Worm (Caenorhabditis elegans) whole organism, young adult: ENCODE results near the gene K08B5.1.

ENCODE experiments used
- B0261.1 ChIP-seq: sonication (generic microtip); optimal IDR thresholded peaks from 2 replicates; lab custom pipeline; 2016; ENCODE audit warnings: mild to moderate bottlenecking, missing genetic modification characterization, moderate library complexity, missing compliant biosample characterization
- F22D6.2 ChIP-seq: sonication (generic microtip); optimal IDR thresholded peaks from 2 replicates; lab custom pipeline; 2016; ENCODE audit warnings: mild to moderate bottlenecking, missing genetic modification characterization, missing compliant biosample characterization
- F23B12.7 ChIP-seq: sonication (generic microtip); optimal IDR thresholded peaks from 2 replicates; lab custom pipeline; 2017; ENCODE audit warnings: missing genetic modification characterization, mild to moderate bottlenecking, missing compliant biosample characterization, antibody characterized with exemption, moderate library complexity; ENCODE audit not compliant: insufficient read depth
- F37B4.10 ChIP-seq: fragments of 200-800 bp; sonication (Bioruptor generic); IDR thresholded peaks from 2 replicates; pipeline ENCODE4 v1.3.6; 2022; ENCODE audit warnings: missing genetic modification characterization, missing compliant biosample characterization
- F49E8.2 ChIP-seq: sonication (generic microtip); optimal IDR thresholded peaks from 3 replicates; lab custom pipeline; 2017; ENCODE audit warnings: missing genetic modification characterization, mild to moderate bottlenecking, missing compliant biosample characterization, antibody characterized with exemption, moderate library complexity; ENCODE audit not compliant: insufficient read depth
- K11D2.4 ChIP-seq: fragments of 200-800 bp; sonication (Bioruptor generic); IDR thresholded peaks from 2 replicates; pipeline ENCODE4 v1.3.6; 2022; ENCODE audit warnings: missing genetic modification reagents, missing genetic modification characterization, missing compliant biosample characterization
- K12H6.12 ChIP-seq: fragments of 200-800 bp; sonication (Bioruptor generic); optimal IDR thresholded peaks from 2 replicates; lab custom pipeline; 2018; ENCODE audit warnings: mild to moderate bottlenecking, missing genetic modification characterization, missing compliant biosample characterization
- Y53F4B.3 ChIP-seq: fragments of 200-800 bp; sonication (Bioruptor generic); IDR thresholded peaks from 2 replicates; pipeline ENCODE4 v1.3.6; 2022; ENCODE audit warnings: missing genetic modification reagents, missing genetic modification characterization, missing compliant biosample characterization
- Y53G8AR.9 ChIP-seq: fragments of 200-800 bp; sonication (Bioruptor generic); conservative IDR thresholded peaks from 2 replicates; pipeline ENCODE4 v1.3.6; 2022; ENCODE audit warnings: missing genetic modification reagents, missing genetic modification characterization, missing compliant biosample characterization
- Y56A3A.18 ChIP-seq: fragments of 200-800 bp; sonication (Bioruptor generic); IDR thresholded peaks from 2 replicates; pipeline ENCODE4 v1.3.6; 2022; ENCODE audit warnings: missing genetic modification reagents, missing genetic modification characterization, missing compliant biosample characterization
- ZK185.1 ChIP-seq: sonication (generic microtip); optimal IDR thresholded peaks from 2 replicates; lab custom pipeline; 2016; ENCODE audit warnings: mild to moderate bottlenecking, missing genetic modification characterization, missing compliant biosample characterization; ENCODE audit not compliant: poor library complexity, severe bottlenecking
- akir-1 ChIP-seq: fragments of 200-800 bp; sonication (Bioruptor generic); optimal IDR thresholded peaks from 2 replicates; lab custom pipeline; 2018; ENCODE audit warnings: mild to moderate bottlenecking, missing genetic modification characterization, moderate library complexity, missing compliant biosample characterization
- atf-7 ChIP-seq: sonication (generic microtip); optimal IDR thresholded peaks from 2 replicates; lab custom pipeline; 2017; ENCODE audit warnings: mild to moderate bottlenecking, missing genetic modification characterization, missing compliant biosample characterization
- attf-3 ChIP-seq: fragments of 200-800 bp; sonication (Bioruptor generic); conservative IDR thresholded peaks from 2 replicates; pipeline ENCODE4 v1.3.6; 2022; ENCODE audit warnings: missing genetic modification reagents, missing genetic modification characterization, missing compliant biosample characterization
- attf-5 ChIP-seq: fragments of 200-800 bp; sonication (Bioruptor generic); optimal IDR thresholded peaks from 2 replicates; lab custom pipeline; 2018; ENCODE audit warnings: mild to moderate bottlenecking, missing genetic modification characterization, missing compliant biosample characterization
- ccch-3 ChIP-seq: fragments of 200-800 bp; sonication (Bioruptor generic); optimal IDR thresholded peaks from 2 replicates; lab custom pipeline; 2018; ENCODE audit warnings: mild to moderate bottlenecking, missing genetic modification characterization, missing compliant biosample characterization
- ceh-40 ChIP-seq: fragments of 200-800 bp; sonication (Bioruptor generic); IDR thresholded peaks from 2 replicates; pipeline ENCODE4 v1.3.6; 2022; ENCODE audit warnings: missing genetic modification characterization, missing compliant biosample characterization
- die-1 ChIP-seq: sonication (generic microtip); optimal IDR thresholded peaks from 2 replicates; lab custom pipeline; 2016; ENCODE audit warnings: missing genotype, mild to moderate bottlenecking, missing genetic modification characterization, missing compliant biosample characterization
- dpff-1 ChIP-seq: sonication (generic microtip); optimal IDR thresholded peaks from 2 replicates; lab custom pipeline; 2017; ENCODE audit warnings: mild to moderate bottlenecking, missing genetic modification characterization, missing compliant biosample characterization
- egl-18 ChIP-seq: fragments of 200-800 bp; sonication (Bioruptor generic); IDR thresholded peaks from 2 replicates; pipeline ENCODE4 v1.3.6; 2022; ENCODE audit warnings: missing genetic modification reagents, missing genetic modification characterization, missing compliant biosample characterization
- ets-4 ChIP-seq: fragments of 200-800 bp; sonication (Bioruptor generic); optimal IDR thresholded peaks from 2 replicates; lab custom pipeline; 2018; ENCODE audit warnings: mild to moderate bottlenecking, missing genetic modification characterization, missing compliant biosample characterization
- hlh-12 ChIP-seq: sonication (generic microtip); optimal IDR thresholded peaks from 2 replicates; lab custom pipeline; 2016; ENCODE audit warnings: missing genetic modification characterization, missing compliant biosample characterization
- hmg-1.2 ChIP-seq: fragments of 200-800 bp; sonication (Bioruptor generic); IDR thresholded peaks from 2 replicates; pipeline ENCODE4 v1.3.6; 2022; ENCODE audit warnings: missing genetic modification reagents, missing genetic modification characterization, missing compliant biosample characterization
- hmg-20 ChIP-seq: fragments of 200-800 bp; sonication (Bioruptor generic); IDR thresholded peaks from 2 replicates; pipeline ENCODE4 v1.3.6; 2022; ENCODE audit warnings: missing genetic modification reagents, missing genetic modification characterization, missing compliant biosample characterization
- hrde-1 ChIP-seq: sonication (generic microtip); optimal IDR thresholded peaks from 2 replicates; lab custom pipeline; 2016; ENCODE audit warnings: missing genetic modification characterization, mild to moderate bottlenecking, missing compliant biosample characterization, moderate library complexity, missing genotype, missing genetic modification reagents, borderline replicate concordance
- lag-1 ChIP-seq: fragments of 200-800 bp; sonication (Bioruptor generic); IDR thresholded peaks from 2 replicates; pipeline ENCODE4 v1.3.6; 2022; ENCODE audit warnings: missing genetic modification reagents, missing genetic modification characterization, missing compliant biosample characterization
- let-607 ChIP-seq, 2 experiments: fragments of 200-800 bp in 1 of 2; sonication (Bioruptor generic) in 1 of 2; sonication (generic microtip) in 1 of 2; optimal IDR thresholded peaks; 2 replicates each; lab custom pipeline; 2016 to 2018; ENCODE audit warnings: mild to moderate bottlenecking in 2 of 2, missing compliant biosample characterization in 2 of 2, missing genetic modification characterization in 2 of 2, moderate library complexity in 2 of 2, missing genotype in 1 of 2
- lin-35 ChIP-seq, 3 experiments: fragments of 150-350 bp in 2 of 3; sonication (generic microtip) in 1 of 3; optimal IDR thresholded peaks; 2 replicates each; lab custom pipeline; 2014 to 2018; ENCODE audit warnings: missing biosample characterization in 3 of 3, missing genetic modification characterization in 3 of 3, missing genetic modification reagents in 3 of 3
- lir-1 ChIP-seq: fragments of 200-800 bp; sonication (Bioruptor generic); conservative IDR thresholded peaks from 2 replicates; pipeline ENCODE4 v1.3.6; 2022; ENCODE audit warnings: missing genetic modification reagents, missing genetic modification characterization, missing compliant biosample characterization
- madf-10 ChIP-seq: sonication (generic microtip); optimal IDR thresholded peaks from 2 replicates; lab custom pipeline; 2016; ENCODE audit warnings: mild to moderate bottlenecking, missing genetic modification characterization, missing compliant biosample characterization
- mxl-1 ChIP-seq: sonication (generic microtip); optimal IDR thresholded peaks from 2 replicates; lab custom pipeline; 2016; ENCODE audit warnings: missing genetic modification characterization, missing compliant biosample characterization
- nfyb-1 ChIP-seq: fragments of 200-800 bp; sonication (Bioruptor generic); IDR thresholded peaks from 2 replicates; pipeline ENCODE4 v1.3.6; 2022; ENCODE audit warnings: missing genetic modification reagents, missing genetic modification characterization, missing compliant biosample characterization
- nhr-27 ChIP-seq: fragments of 200-800 bp; sonication (Bioruptor generic); optimal IDR thresholded peaks from 2 replicates; lab custom pipeline; 2018; ENCODE audit warnings: mild to moderate bottlenecking, missing genetic modification characterization, moderate library complexity, missing compliant biosample characterization
- pbrm-1 ChIP-seq: fragments of 200-800 bp; sonication (Bioruptor generic); IDR thresholded peaks from 2 replicates; pipeline ENCODE4 v1.3.6; 2022; ENCODE audit warnings: missing genetic modification reagents, missing genetic modification characterization, missing compliant biosample characterization
- pha-4 ChIP-seq: fragments of 150-350 bp; sonication (generic microtip); optimal IDR thresholded peaks from 2 replicates; lab custom pipeline; 2014; ENCODE audit warnings: missing biosample characterization, missing genetic modification reagents, missing genetic modification characterization
- rec-8 ChIP-seq, 2 experiments: sonication (generic microtip); optimal IDR thresholded peaks; 2 replicates each; lab custom pipeline; 2016; ENCODE audit warnings: mild to moderate bottlenecking in 2 of 2, missing genetic modification characterization in 2 of 2, missing genetic modification reagents in 2 of 2, missing genotype in 2 of 2, missing biosample characterization in 1 of 2, missing compliant biosample characterization in 1 of 2, moderate library complexity in 1 of 2
- repo-1 ChIP-seq: sonication (generic microtip); optimal IDR thresholded peaks from 2 replicates; lab custom pipeline; 2017; ENCODE audit warnings: mild to moderate bottlenecking, missing genetic modification characterization, missing compliant biosample characterization
- rpc-1 ChIP-seq, 2 experiments: fragments of 150-350 bp in 1 of 2; sonication (generic microtip) in 1 of 2; optimal IDR thresholded peaks; 2 replicates each; lab custom pipeline; 2014 to 2018; ENCODE audit warnings: missing biosample characterization in 1 of 2, missing genetic modification characterization in 1 of 2, missing genetic modification reagents in 1 of 2, missing genotype in 1 of 2
- snpc-4 ChIP-seq, 5 experiments: fragments of 150-350 bp in 1 of 5; sonication (generic microtip) in 4 of 5; optimal IDR thresholded peaks; 2 replicates each; lab custom pipeline; 2014 to 2018; ENCODE audit warnings: missing genetic modification characterization in 5 of 5, missing biosample characterization in 3 of 5, antibody characterized with exemption in 2 of 5, mild to moderate bottlenecking in 2 of 5, missing compliant biosample characterization in 2 of 5, missing genotype in 2 of 5, moderate library complexity in 2 of 5, missing genetic modification reagents in 1 of 5
- sptf-2 ChIP-seq: fragments of 200-800 bp; sonication (Bioruptor generic); optimal IDR thresholded peaks from 2 replicates; lab custom pipeline; 2018; ENCODE audit warnings: mild to moderate bottlenecking, missing genetic modification characterization, missing compliant biosample characterization
- tbp1 ChIP-seq: fragments of 200-800 bp; sonication (Bioruptor generic); optimal IDR thresholded peaks from 2 replicates; lab custom pipeline; 2018; ENCODE audit warnings: mild to moderate bottlenecking, missing genetic modification characterization, missing compliant biosample characterization
- unc-62 ChIP-seq: fragments of 150-350 bp; optimal IDR thresholded peaks from 2 replicates; lab custom pipeline; 2014; ENCODE audit warnings: missing biosample characterization, missing genetic modification reagents, missing genetic modification characterization
- xnd-1 ChIP-seq: sonication (generic microtip); optimal IDR thresholded peaks from 2 replicates; lab custom pipeline; 2016; ENCODE audit warnings: missing genotype, missing genetic modification reagents, missing genetic modification characterization, missing compliant biosample characterization
- zfh-2 ChIP-seq: fragments of 200-800 bp; sonication (Bioruptor generic); conservative IDR thresholded peaks from 2 replicates; pipeline ENCODE4 v1.3.6; 2022; ENCODE audit warnings: missing genetic modification reagents, missing genetic modification characterization, missing compliant biosample characterization
- ztf-18 ChIP-seq: sonication (generic microtip); optimal IDR thresholded peaks from 2 replicates; lab custom pipeline; 2016; ENCODE audit warnings: missing genotype, mild to moderate bottlenecking, missing genetic modification characterization, missing compliant biosample characterization

The K08B5.1 gene

DNA sequence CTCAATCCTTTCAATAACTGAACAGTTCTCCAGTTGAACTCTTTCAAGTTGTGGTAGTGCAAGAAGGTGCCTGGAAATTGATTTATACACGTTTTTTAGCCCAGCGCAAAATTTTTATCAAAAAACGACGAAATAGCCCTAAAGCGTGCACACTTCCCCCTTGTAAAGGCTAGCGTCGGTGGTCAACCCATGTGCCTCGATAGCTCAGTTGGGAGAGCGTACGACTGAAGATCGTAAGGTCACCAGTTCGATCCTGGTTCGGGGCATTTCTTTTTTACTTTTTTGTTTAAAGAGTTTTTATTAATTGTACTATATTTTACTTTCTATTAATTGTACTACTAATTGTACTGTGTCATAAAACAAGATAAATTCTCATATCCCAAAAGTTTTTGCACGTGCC, 6.9 kb upstream of the K08B5.1 start (continued):
- peak; percentile 14 for TF ChIP-seq die-1 (tag; lab: Kevin White, UChicago)
- peak; percentile 49 for TF ChIP-seq repo-1 (tag; lab: Kevin White, UChicago)
- no peak for TF ChIP-seq mxl-1 (tag; lab: Kevin White, UChicago)
- 0 out of 2 replicates have a peak, but pooled peaks have one; percentile 15 for TF ChIP-seq K11D2.4
- no peak for TF ChIP-seq egl-18 (GFP tag; lab: Robert Waterston, UW)
- TF ChIP-seq madf-10 (tag; lab: Kevin White, UChicago): peak; percentile 32
- peak; percentile 53; the same call in 1 of the 2 replicates for TF ChIP-seq Y53G8AR.9
- no peak for TF ChIP-seq ceh-40 (GFP tag; lab: Robert Waterston, UW)
- peak; percentile 67; the same call in 1 of the 2 replicates for TF ChIP-seq pbrm-1 (GFP tag; lab: Robert Waterston, UW)
- no peak for TF ChIP-seq lag-1 (GFP tag; lab: Robert Waterston, UW)
- TF ChIP-seq let-607 (tag; optimal IDR thresholded peaks at IDR 0.05; lab: Kevin White, UChicago): no peak
- TF ChIP-seq ztf-18 (tag; lab: Kevin White, UChicago): peak; percentile 25
- no peak for TF ChIP-seq attf-5 (GFP tag; lab: Kevin White, UChicago)
- no peak for TF ChIP-seq lin-35 (GFP tag; optimal IDR thresholded peaks at IDR 0.05; lab: Kevin White, UChicago)
- TF ChIP-seq nfyb-1 (GFP tag; lab: Robert Waterston, UW): 0 out of 2 replicates have a peak, but pooled peaks have one; percentile 68
- TF ChIP-seq hrde-1: no peak
- TF ChIP-seq dpff-1 (tag; lab: Kevin White, UChicago): no peak
- TF ChIP-seq rec-8 (tag; optimal IDR thresholded peaks at IDR 0.05; lab: Kevin White, UChicago): no peak
- no peak for TF ChIP-seq xnd-1 (tag; lab: Kevin White, UChicago)
- TF ChIP-seq ets-4 (GFP tag; lab: Kevin White, UChicago): no peak
- peak; percentile 42 for TF ChIP-seq snpc-4 (GFP tag; optimal IDR thresholded peaks at IDR 0.05; lab: Kevin White, UChicago)
- TF ChIP-seq snpc-4 (tag; optimal IDR thresholded peaks at IDR 0.05; lab: Kevin White, UChicago): peak in 2 of 4 experiments; percentile 40 to 74
- no peak for TF ChIP-seq attf-3 (GFP tag; lab: Robert Waterston, UW)
- TF ChIP-seq hlh-12 (tag; lab: Kevin White, UChicago): no peak
- peak; percentile 75 for TF ChIP-seq hmg-1.2
- TF ChIP-seq F23B12.7: peak; percentile 54
- no peak for TF ChIP-seq hmg-20 (GFP tag; lab: Robert Waterston, UW)
- no peak for TF ChIP-seq pha-4 (tag; lab: Kevin White, UChicago)
- peak; percentile 10 for TF ChIP-seq ZK185.1 (tag; lab: Kevin White, UChicago)
- TF ChIP-seq sptf-2 (GFP tag; lab: Kevin White, UChicago): no peak
- TF ChIP-seq K12H6.12: no peak
- TF ChIP-seq F37B4.10 (GFP tag; lab: Robert Waterston, UW): no peak
- no peak for TF ChIP-seq ccch-3 (GFP tag; lab: Kevin White, UChicago)
- TF ChIP-seq, all 124 proteins: peak for 27

DNA sequence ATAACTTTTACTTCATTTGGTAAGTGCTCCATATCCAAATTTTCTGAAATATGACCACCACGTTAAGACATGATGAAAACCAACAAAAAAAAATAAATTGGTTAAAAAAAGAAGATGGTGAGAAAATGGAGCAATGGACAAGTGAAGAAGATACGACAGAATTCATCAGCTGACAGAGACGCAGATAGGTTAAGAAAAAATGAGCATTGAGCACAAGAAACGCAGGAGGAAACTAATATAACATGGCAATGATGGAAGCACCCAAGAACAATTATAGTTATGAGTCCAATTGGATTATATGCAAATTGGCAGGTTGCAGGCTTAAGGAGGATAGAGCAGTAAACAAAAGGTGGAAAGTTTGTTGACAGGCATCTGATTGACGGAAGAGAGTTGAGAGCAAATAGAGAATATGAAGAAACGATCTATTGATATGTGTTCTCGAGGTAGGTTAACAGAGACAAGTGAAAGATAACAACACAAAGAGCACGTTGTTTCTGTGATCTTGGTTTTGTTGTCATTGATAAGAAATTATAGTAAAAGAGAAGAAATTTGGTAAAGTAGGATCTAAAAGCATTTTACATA, 4.3 kb upstream of the K08B5.1 start, which contains the start of gene K08B5.2:
Gene K08B5.2 (minus strand): TSS at position 43 of the 582 bp plus-strand sequence.
- TF ChIP-seq atf-7 (tag; lab: Kevin White, UChicago) (peak; percentile 79), akir-1 (GFP tag; lab: Kevin White, UChicago) (no peak), Y53F4B.3 (GFP tag; lab: Robert Waterston, UW) (no peak), lir-1 (no peak), unc-62 (peak; percentile 44), B0261.1 (peak; percentile 16), Y56A3A.18 (GFP tag; lab: Robert Waterston, UW) (0 out of 2 replicates have a peak, but pooled peaks have one; percentile 34), zfh-2 (GFP tag; lab: Robert Waterston, UW) (no peak), let-607 (tag; optimal IDR thresholded peaks at IDR 0.05; lab: Kevin White, UChicago) (peak in 1 of 2 experiments; percentile 65), snpc-4 (GFP tag; optimal IDR thresholded peaks at IDR 0.05; lab: Kevin White, UChicago) (no peak), snpc-4 (tag; optimal IDR thresholded peaks at IDR 0.05; lab: Kevin White, UChicago) (peak in 2 of 4 experiments; percentile 41 to 50), F37B4.10 (GFP tag; lab: Robert Waterston, UW) (no peak), tbp1 (peak; percentile 48), F22D6.2 (tag; lab: Kevin White, UChicago) (no peak), nhr-27 (tag; lab: Kevin White, UChicago) (no peak), F49E8.2 (tag; lab: Kevin White, UChicago) (no peak), rpc-1 (optimal IDR thresholded peaks at IDR 0.05; lab: Kevin White, UChicago) (no peak), rpc-1 (tag; optimal IDR thresholded peaks at IDR 0.05; lab: Kevin White, UChicago) (no peak)
